Fruit fly (Drosophila melanogaster): ENCODE data around the gene Or1a.
A peak's percentile ranks its signal among the peaks of the same experiment; 100 is the strongest.

Gene Or1a

dm6 chrX:276065-276464 lies 38.9 kb upstream of the Or1a start (continued):
- TF ChIP-seq CG3847 (GFP tag; IDR thresholded peaks at IDR 0.05) (no peak), Med (GFP tag) (peak; percentile 83), CG2889 (GFP tag; IDR thresholded peaks at IDR 0.05) (no peak), z (GFP tag; IDR thresholded peaks at IDR 0.05) (peak; percentile 84), bcd (GFP tag; optimal IDR thresholded peaks at IDR 0.05) (no peak), CG10543 (GFP tag; optimal IDR thresholded peaks at IDR 0.05) (peak; percentile 26), Trl (optimal IDR thresholded peaks at IDR 0.05) (peak; percentile 56 to 60), Trl (GFP tag; optimal IDR thresholded peaks at IDR 0.05) (no peak), CG6689 (GFP tag; IDR thresholded peaks at IDR 0.05) (0 out of 2 replicates have a peak, but pooled peaks have one; percentile 11), CG3163 (GFP tag; optimal IDR thresholded peaks at IDR 0.05) (peak; percentile 73), CG33557 (GFP tag; optimal IDR thresholded peaks at IDR 0.05) (peak; percentile 5), ATbp (GFP tag; optimal IDR thresholded peaks at IDR 0.05) (peak; percentile 22), HLHmδ (GFP tag; optimal IDR thresholded peaks at IDR 0.05) (peak; percentile 11), gsb (GFP tag; IDR thresholded peaks at IDR 0.05) (no peak), Jarid2 (GFP tag; optimal IDR thresholded peaks at IDR 0.05) (peak; percentile 18), Ravus (GFP tag; IDR thresholded peaks at IDR 0.05) (no peak), CG5953 (GFP tag; IDR thresholded peaks at IDR 0.05) (no peak), Bgb (GFP tag; IDR thresholded peaks at IDR 0.05; ENCODE audit: partially characterized antibody) (peak; percentile 19; the same call in 1 of the 2 replicates), CG5245 (GFP tag; optimal IDR thresholded peaks at IDR 0.05) (no peak), CG12769 (tag; optimal IDR thresholded peaks at IDR 0.05) (peak; percentile 13), CG8281 (tag; optimal IDR thresholded peaks at IDR 0.05) (peak; percentile 57), Dll (GFP tag; IDR thresholded peaks at IDR 0.05; ENCODE audit: partially characterized antibody) (0 out of 4 replicates have a peak, but pooled peaks have one; percentile 25), CG2199 (GFP tag; IDR thresholded peaks at IDR 0.05) (peak; percentile 76; the same call in 2 of the 3 replicates), HLH54F (GFP tag; optimal IDR thresholded peaks at IDR 0.05) (no peak), zen (tag; optimal IDR thresholded peaks at IDR 0.05) (no peak), kah (GFP tag; optimal IDR thresholded peaks at IDR 0.05) (peak; percentile 7), CG10321 (GFP tag; IDR thresholded peaks at IDR 0.05) (peak; percentile 67), Meics (GFP tag; optimal IDR thresholded peaks at IDR 0.05) (peak; percentile 37), CG14860 (GFP tag; IDR thresholded peaks at IDR 0.05; ENCODE audit: partially characterized antibody) (no peak), pan (optimal IDR thresholded peaks at IDR 0.05) (no peak), pan (GFP tag; optimal IDR thresholded peaks at IDR 0.05 in 1 of 2, IDR thresholded peaks at IDR 0.05 in 1 of 2) (peak in 1 of 2 experiments; percentile 11), Deaf1 (tag; optimal IDR thresholded peaks at IDR 0.05) (peak; percentile 19), CG2712 (tag; optimal IDR thresholded peaks at IDR 0.05) (peak; percentile 27), Adf1 (GFP tag; IDR thresholded peaks at IDR 0.05) (peak; percentile 69), chm (GFP tag; IDR thresholded peaks at IDR 0.05) (peak; percentile 70; the same call in 1 of the 2 replicates), CG17328 (GFP tag; IDR thresholded peaks at IDR 0.05) (0 out of 2 replicates have a peak, but pooled peaks have one; percentile 14), sim (GFP tag; IDR thresholded peaks at IDR 0.05) (0 out of 2 replicates have a peak, but pooled peaks have one; percentile 41), ham (GFP tag; IDR thresholded peaks at IDR 0.05) (no peak), CG12104 (GFP tag; optimal IDR thresholded peaks at IDR 0.05) (no peak)

dm6 chrX:276569-276968 lies 38.4 kb upstream of the Or1a start:
- TF ChIP-seq CG8089 (GFP tag; optimal IDR thresholded peaks at IDR 0.05): no peak
- no peak for TF ChIP-seq p53 (GFP tag; optimal IDR thresholded peaks at IDR 0.05)
- TF ChIP-seq pros (GFP tag; optimal IDR thresholded peaks at IDR 0.05): peak; percentile 96
- TF ChIP-seq trh (GFP tag; optimal IDR thresholded peaks at IDR 0.05): no peak
- peak; percentile 32 for TF ChIP-seq Ets65A (GFP tag)
- no peak for TF ChIP-seq her (GFP tag; optimal IDR thresholded peaks at IDR 0.05)
- TF ChIP-seq grn (GFP tag; optimal IDR thresholded peaks at IDR 0.05): peak; percentile 38
